Worm (Caenorhabditis elegans) whole organism, L1 larva: ENCODE data around the gene nyn-3.

Experiments
- dpl-1 ChIP-seq, 3 experiments: fragments of 150-350 bp in 2 of 3; sonication (generic microtip) in 1 of 3; optimal IDR thresholded peaks; 2 replicates each; lab custom pipeline; 2014 to 2017; ENCODE audit warnings: missing biosample characterization in 3 of 3, missing genetic modification characterization in 3 of 3, missing genetic modification reagents in 3 of 3
- nhr-11 ChIP-seq: fragments of 150-350 bp; optimal IDR thresholded peaks from 2 replicates; lab custom pipeline; 2014; ENCODE audit warnings: missing biosample characterization, missing genetic modification characterization
- nhr-12 ChIP-seq: sonication (generic microtip); optimal IDR thresholded peaks from 2 replicates; lab custom pipeline; 2017; ENCODE audit warnings: missing biosample characterization, missing genetic modification characterization
- skn-1 ChIP-seq: fragments of 150-350 bp; optimal IDR thresholded peaks from 2 replicates; lab custom pipeline; 2014; ENCODE audit warnings: missing biosample characterization, missing genetic modification characterization

DNA sequence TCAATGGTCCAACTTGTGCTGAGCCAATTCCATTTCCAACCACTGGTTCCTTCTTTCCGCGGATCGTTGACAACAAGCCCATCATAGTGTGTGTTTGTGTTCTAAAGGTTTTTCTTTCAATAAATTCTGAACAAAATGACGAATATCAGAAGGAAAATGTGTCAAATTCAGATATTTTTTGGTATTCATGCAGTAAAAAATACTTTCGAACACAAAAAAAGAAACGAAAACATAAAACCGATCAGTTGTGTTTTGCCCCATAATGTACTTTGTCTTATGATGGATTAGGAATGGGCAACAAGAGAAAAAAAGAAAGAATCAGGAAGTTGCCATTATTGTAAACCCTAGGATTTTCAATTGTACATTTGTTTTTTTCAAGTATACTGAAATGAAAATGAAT, 16.8 kb upstream of the nyn-3 start, which contains the start of gene glb-10:
- no peak for TF ChIP-seq nhr-12 (tag; lab: Kevin White, UChicago)
- TF ChIP-seq skn-1 (tag; lab: Kevin White, UChicago): no peak
- TF ChIP-seq nhr-11 (tag; lab: Kevin White, UChicago): no peak
- TF ChIP-seq dpl-1 (GFP tag; optimal IDR thresholded peaks at IDR 0.05; lab: Kevin White, UChicago): no peak
